Worm (Caenorhabditis elegans) whole organism, mixed stage, embryonic: ENCODE results near the gene trap-4.

Experiments
- ceh-83 ChIP-seq: fragments of 200-800 bp; sonication (Bioruptor generic); optimal IDR thresholded peaks from 2 replicates; lab custom pipeline; 2018; ENCODE audit warnings: mild to moderate bottlenecking, missing genetic modification characterization, missing compliant biosample characterization
- ztf-11 ChIP-seq: fragments of 150-350 bp; optimal IDR thresholded peaks from 2 replicates; lab custom pipeline; 2014; ENCODE audit warnings: missing biosample characterization, missing genetic modification characterization

- TF ChIP-seq ztf-11 (tag; lab: Kevin White, UChicago) (no peak), ceh-83 (GFP tag; lab: Kevin White, UChicago) (no peak)
These were observed 3.0 kb upstream of the trap-4 start for ce11 chrIII:11917525-11917924.
